Worm (Caenorhabditis elegans) whole organism, midembryonic: Measurements from ENCODE around the gene clec-246.
"Not testable (repeated sequence)": the region's sequence is repeated elsewhere in the genome, so short reads cannot be mapped to it uniquely, and the experiment has no call there.

Experiments
- T22C8.4 ChIP-seq: fragments of 200-800 bp; sonication (Bioruptor generic); IDR thresholded peaks from 2 replicates; pipeline ENCODE4 v1.3.6; 2022; ENCODE audit warnings: missing genetic modification characterization, missing compliant biosample characterization
- cog-1 ChIP-seq: sonication (generic microtip); optimal IDR thresholded peaks from 2 replicates; lab custom pipeline; 2016; ENCODE audit warnings: missing genetic modification characterization, missing compliant biosample characterization
- flt-1 ChIP-seq: fragments of 200-800 bp; sonication (Bioruptor generic); IDR thresholded peaks from 2 replicates; pipeline ENCODE4 v1.3.6; 2022; ENCODE audit warnings: missing genetic modification characterization, missing compliant biosample characterization
- klf-2 ChIP-seq: fragments of 200-800 bp; sonication (Bioruptor generic); conservative IDR thresholded peaks from 2 replicates; pipeline ENCODE4 v1.3.6; 2022; ENCODE audit warnings: missing genetic modification reagents, missing genetic modification characterization, missing compliant biosample characterization
- med-1 ChIP-seq: sonication (generic microtip); optimal IDR thresholded peaks from 2 replicates; lab custom pipeline; 2017; ENCODE audit warnings: missing genetic modification characterization, mild to moderate bottlenecking, missing compliant biosample characterization, antibody characterized with exemption, missing genetic modification reagents; ENCODE audit not compliant: insufficient read depth
- ref-1 ChIP-seq: fragments of 200-800 bp; sonication (Bioruptor generic); conservative IDR thresholded peaks from 2 replicates; pipeline ENCODE4 v1.3.6; 2022; ENCODE audit warnings: missing genetic modification reagents, missing genetic modification characterization, missing compliant biosample characterization
- tab-1 ChIP-seq: fragments of 200-800 bp; sonication (Bioruptor generic); IDR thresholded peaks from 2 replicates; pipeline ENCODE4 v1.3.6; 2022; ENCODE audit warnings: missing genetic modification characterization, missing compliant biosample characterization
- ztf-23 ChIP-seq: fragments of 200-800 bp; sonication (Bioruptor generic); IDR thresholded peaks from 2 replicates; pipeline ENCODE4 v1.3.6; 2022; ENCODE audit warnings: missing genetic modification reagents, missing genetic modification characterization, missing compliant biosample characterization
- ztf-29 ChIP-seq: fragments of 200-800 bp; sonication (Bioruptor generic); IDR thresholded peaks from 2 replicates; pipeline ENCODE4 v1.3.6; 2022; ENCODE audit warnings: missing genetic modification reagents, missing genetic modification characterization, missing compliant biosample characterization

Gene clec-246

ce11 chrV:18184910-18185309, 4.4 kb upstream of the clec-246 start, which contains the start of gene C31G12.3:
C31G12.3 (plus strand) TSS chrV:18185210.
- TF ChIP-seq ref-1 (no peak), tab-1 (GFP tag; lab: Robert Waterston, UW) (no peak), ztf-29 (no peak), flt-1 (GFP tag; lab: Robert Waterston, UW) (no peak), ztf-23 (no peak), T22C8.4 (GFP tag; lab: Robert Waterston, UW) (no peak), cog-1 (tag; lab: Kevin White, UChicago) (no peak)

ce11 chrV:18188328-18188727, 953 bp upstream of the clec-246 start, which contains the start of gene clec-245:
clec-245 (minus strand) TSS chrV:18188428.
- TF ChIP-seq cog-1 (tag; lab: Kevin White, UChicago) (no peak), T22C8.4 (GFP tag; lab: Robert Waterston, UW) (no peak)

- TF ChIP-seq flt-1 (GFP tag; lab: Robert Waterston, UW) = no peak
- no peak for TF ChIP-seq klf-2
- TF ChIP-seq ztf-29 = no peak
- TF ChIP-seq ref-1 = no peak
- no peak for TF ChIP-seq ztf-23
Observed at ce11 chrV:18191128-18191527, 1.8 kb downstream of the clec-246 start, which contains the start of gene clec-42. clec-42 (plus strand) TSS chrV:18191412.

- TF ChIP-seq flt-1 (GFP tag; lab: Robert Waterston, UW) (no peak), ref-1 (no peak), tab-1 (GFP tag; lab: Robert Waterston, UW) (no peak)
Observed at ce11 chrV:18195006-18195405, 5.7 kb downstream of the clec-246 start, which contains the start of gene F16H6.3. F16H6.3 (plus strand) TSS chrV:18195306.

- no peak for TF ChIP-seq ref-1
- TF ChIP-seq cog-1 (tag; lab: Kevin White, UChicago) = no peak
- no peak for TF ChIP-seq klf-2
- TF ChIP-seq med-1 = no peak
- no peak for TF ChIP-seq ztf-29
- no peak for TF ChIP-seq flt-1 (GFP tag; lab: Robert Waterston, UW)
- no peak for TF ChIP-seq ztf-23
- TF ChIP-seq T22C8.4 (GFP tag; lab: Robert Waterston, UW) = no peak
- no peak for TF ChIP-seq tab-1 (GFP tag; lab: Robert Waterston, UW)
Observed at ce11 chrV:18198421-18198820, 9.1 kb downstream of the clec-246 start, which contains the start of gene F16H6.4. F16H6.4 (plus strand) TSS chrV:18198721.

ce11 chrV:18209071-18209470, 19.8 kb downstream of the clec-246 start, which contains the start of gene F16H6.7:
F16H6.7 (minus strand) TSS chrV:18209171.
- TF ChIP-seq tab-1 (GFP tag; lab: Robert Waterston, UW) (no peak), cog-1 (tag; lab: Kevin White, UChicago) (no peak)

ce11 chrV:18212848-18213247, 23.6 kb downstream of the clec-246 start:
- no peak for TF ChIP-seq cog-1 (tag; lab: Kevin White, UChicago)
- TF ChIP-seq ztf-29 = no peak
- no peak for TF ChIP-seq tab-1 (GFP tag; lab: Robert Waterston, UW)
- no peak for TF ChIP-seq ztf-23
- TF ChIP-seq T22C8.4 (GFP tag; lab: Robert Waterston, UW) = no peak
- TF ChIP-seq ref-1 = no peak
- TF ChIP-seq med-1 = no peak
- TF ChIP-seq flt-1 (GFP tag; lab: Robert Waterston, UW) = no peak
- TF ChIP-seq klf-2 = no peak

- not testable (repeated sequence) for TF ChIP-seq T22C8.4 (GFP tag; lab: Robert Waterston, UW); tab-1 (GFP tag; lab: Robert Waterston, UW); ztf-29
Observed at ce11 chrV:18216175-18216574, 26.9 kb downstream of the clec-246 start, which contains the start of gene F16H6.8. F16H6.8 (minus strand) TSS chrV:18216275.

ce11 chrV:18216784-18217183, 27.5 kb downstream of the clec-246 start, which contains the start of gene F16H6.9:
F16H6.9 (plus strand) TSS chrV:18217084.
- not testable (repeated sequence) for TF ChIP-seq ztf-29, ref-1, klf-2

ce11 chrV:18224353-18224752, 35.1 kb downstream of the clec-246 start, which contains the start of gene F16H6.10:
F16H6.10 (minus strand) TSS chrV:18224453.
- TF ChIP-seq ztf-29 = no peak
- TF ChIP-seq flt-1 (GFP tag; lab: Robert Waterston, UW) = no peak
- no peak for TF ChIP-seq ztf-23
- TF ChIP-seq ref-1 = no peak
- no peak for TF ChIP-seq klf-2
- TF ChIP-seq cog-1 (tag; lab: Kevin White, UChicago) = no peak
- TF ChIP-seq tab-1 (GFP tag; lab: Robert Waterston, UW) = no peak
- no peak for TF ChIP-seq med-1
- TF ChIP-seq T22C8.4 (GFP tag; lab: Robert Waterston, UW) = no peak

ce11 chrV:18235808-18236207, 46.5 kb downstream of the clec-246 start:
- no peak for TF ChIP-seq med-1
- no peak for TF ChIP-seq T22C8.4 (GFP tag; lab: Robert Waterston, UW)

ce11 chrV:18236714-18237288, 47.5 kb downstream of the clec-246 start, which contains the start of gene R10E8.3:
R10E8.3 (minus strand) TSS chrV:18236764.
- TF ChIP-seq ref-1 (no peak), med-1 (no peak), cog-1 (tag; lab: Kevin White, UChicago) (no peak), T22C8.4 (GFP tag; lab: Robert Waterston, UW) (no peak), flt-1 (GFP tag; lab: Robert Waterston, UW) (no peak)
